Comparison of ENCODE assay signal across 2 fruit fly cellular contexts in genomic region chr3R:19166077-19166778, dm6.
A peak's percentile ranks its signal among the peaks of the same experiment; 100 is the strongest.
TF ChIP-seq lines count a peak whose summit lies in the region.

No protein-coding gene starts in this region.

TF ChIP-seq in whole organism, embryonic, 481 proteins besides CTCF, POLR2A, EP300 and RAD21 (continued from another document):
- TF ChIP-seq CG17385 (GFP tag; optimal IDR thresholded peaks at IDR 0.05; lab: Kevin White, UChicago) (peak; percentile 4), CG4707 (GFP tag; optimal IDR thresholded peaks at IDR 0.05; lab: Kevin White, UChicago) (peak; percentile 27), CG32772 (GFP tag; IDR thresholded peaks at IDR 0.05; lab: Robert Waterston, UW) (0 out of 2 replicates have a peak, but pooled peaks have one; percentile 28), hbn (GFP tag; IDR thresholded peaks at IDR 0.05; lab: Robert Waterston, UW; ENCODE audit: partially characterized antibody) (no peak), CG12769 (tag; optimal IDR thresholded peaks at IDR 0.05; lab: Kevin White, UChicago) (peak; percentile 35), crol (GFP tag; IDR thresholded peaks at IDR 0.05; lab: Robert Waterston, UW) (peak; percentile 40; the same call in 1 of the 2 replicates), kni (GFP tag; optimal IDR thresholded peaks at IDR 0.05; lab: Kevin White, UChicago) (peak; percentile 75), CG18476 (GFP tag; optimal IDR thresholded peaks at IDR 0.05; lab: Kevin White, UChicago) (no peak), abd-A (tag; optimal IDR thresholded peaks at IDR 0.05; lab: Kevin White, UChicago) (peak; percentile 12), gcm2 (GFP tag; optimal IDR thresholded peaks at IDR 0.05; lab: Kevin White, UChicago) (no peak), sug (tag; optimal IDR thresholded peaks at IDR 0.05; lab: Kevin White, UChicago) (no peak), inv (GFP tag; IDR thresholded peaks at IDR 0.05; lab: Robert Waterston, UW; ENCODE audit: partially characterized antibody) (no peak), bbx (GFP tag; IDR thresholded peaks at IDR 0.05; lab: Robert Waterston, UW; ENCODE audit: partially characterized antibody) (no peak), Nf-YA (GFP tag; IDR thresholded peaks at IDR 0.05; lab: Robert Waterston, UW) (0 out of 2 replicates have a peak, but pooled peaks have one; percentile 12), CG17802 (tag; optimal IDR thresholded peaks at IDR 0.05; lab: Kevin White, UChicago) (no peak), MTF-1 (GFP tag; optimal IDR thresholded peaks at IDR 0.05; lab: Kevin White, UChicago; ENCODE audit: borderline replicate concordance) (no peak), CG2199 (GFP tag; IDR thresholded peaks at IDR 0.05; lab: Robert Waterston, UW) (0 out of 3 replicates have a peak, but pooled peaks have one; percentile 35), sd (tag; optimal IDR thresholded peaks at IDR 0.05; lab: Kevin White, UChicago) (peak; percentile 60), CG4360 (GFP tag; IDR thresholded peaks at IDR 0.05; lab: Robert Waterston, UW) (peak; percentile 88), CG15514 (GFP tag; optimal IDR thresholded peaks at IDR 0.05; lab: Kevin White, UChicago) (no peak), Med (GFP tag; lab: Kevin White, UChicago) (peak; percentile 60), Blimp-1 (GFP tag; optimal IDR thresholded peaks at IDR 0.05; lab: Kevin White, UChicago) (peak; percentile 63), CG7786 (GFP tag; optimal IDR thresholded peaks at IDR 0.05; lab: Kevin White, UChicago) (no peak), zen2 (GFP tag; IDR thresholded peaks at IDR 0.05; lab: Robert Waterston, UW; ENCODE audit: partially characterized antibody) (0 out of 3 replicates have a peak, but pooled peaks have one; percentile 1), hkb (optimal IDR thresholded peaks at IDR 0.05; lab: Kevin White, UChicago) (no peak), hkb (GFP tag; IDR thresholded peaks at IDR 0.05; lab: Robert Waterston, UW) (no peak), CG15073 (GFP tag; optimal IDR thresholded peaks at IDR 0.05; lab: Kevin White, UChicago) (no peak), CG10431 (GFP tag; optimal IDR thresholded peaks at IDR 0.05; lab: Kevin White, UChicago) (peak; percentile 52), D19A (tag; optimal IDR thresholded peaks at IDR 0.05; lab: Kevin White, UChicago) (no peak), row (GFP tag; IDR thresholded peaks at IDR 0.05; lab: Robert Waterston, UW) (peak; percentile 60; the same call in 2 of the 3 replicates), Lpt (GFP tag; optimal IDR thresholded peaks at IDR 0.05; lab: Kevin White, UChicago) (no peak), Ets65A (GFP tag; lab: Kevin White, UChicago) (peak; percentile 3), CG17568 (GFP tag; optimal IDR thresholded peaks at IDR 0.05; lab: Kevin White, UChicago) (no peak), odd (GFP tag; optimal IDR thresholded peaks at IDR 0.05; lab: Kevin White, UChicago) (peak; percentile 39), Drgx (GFP tag; IDR thresholded peaks at IDR 0.05; lab: Robert Waterston, UW) (no peak), sens (GFP tag; lab: Kevin White, UChicago) (peak; percentile 83), hb (GFP tag; IDR thresholded peaks at IDR 0.05; lab: Robert Waterston, UW; ENCODE audit: partially characterized antibody) (no peak), az2 (GFP tag; optimal IDR thresholded peaks at IDR 0.05; lab: Kevin White, UChicago) (peak; percentile 62), toy (GFP tag; IDR thresholded peaks at IDR 0.05; lab: Robert Waterston, UW) (no peak), PHDP (tag; optimal IDR thresholded peaks at IDR 0.05; lab: Kevin White, UChicago) (peak; percentile 34), Dll (GFP tag; IDR thresholded peaks at IDR 0.05; lab: Robert Waterston, UW; ENCODE audit: partially characterized antibody) (0 out of 4 replicates have a peak, but pooled peaks have one; percentile 19), scrt (GFP tag; optimal IDR thresholded peaks at IDR 0.05; lab: Kevin White, UChicago) (peak; percentile 82), psq (GFP tag; optimal IDR thresholded peaks at IDR 0.05; lab: Kevin White, UChicago) (peak; percentile 32), Xrp1 (GFP tag; IDR thresholded peaks at IDR 0.05; lab: Robert Waterston, UW) (peak; percentile 24; the same call in 1 of the 2 replicates), tio (GFP tag; optimal IDR thresholded peaks at IDR 0.05; lab: Kevin White, UChicago) (no peak), Dip2 (GFP tag; IDR thresholded peaks at IDR 0.05; lab: Robert Waterston, UW) (no peak), Rfx (GFP tag; IDR thresholded peaks at IDR 0.05; lab: Robert Waterston, UW) (peak; percentile 13; the same call in 1 of the 2 replicates), CG1832 (GFP tag; optimal IDR thresholded peaks at IDR 0.05; lab: Kevin White, UChicago) (no peak), CG8924 (tag; optimal IDR thresholded peaks at IDR 0.05; lab: Kevin White, UChicago) (peak; percentile 56), CG11504 (tag; optimal IDR thresholded peaks at IDR 0.05; lab: Kevin White, UChicago) (no peak), Camta (GFP tag; optimal IDR thresholded peaks at IDR 0.05; lab: Kevin White, UChicago) (no peak), CG32532 (GFP tag; IDR thresholded peaks at IDR 0.05; lab: Robert Waterston, UW) (peak; percentile 14; the same call in 1 of the 2 replicates), sqz (GFP tag; optimal IDR thresholded peaks at IDR 0.05; lab: Kevin White, UChicago) (peak; percentile 97), CG12299 (tag; optimal IDR thresholded peaks at IDR 0.05; lab: Kevin White, UChicago) (no peak), chinmo (GFP tag; IDR thresholded peaks at IDR 0.05; lab: Robert Waterston, UW; ENCODE audit: partially characterized antibody) (peak; percentile 55; the same call in 1 of the 4 replicates), Neu2 (GFP tag; optimal IDR thresholded peaks at IDR 0.05; lab: Kevin White, UChicago; ENCODE audit: borderline replicate concordance) (no peak), CG2120 (GFP tag; optimal IDR thresholded peaks at IDR 0.05; lab: Kevin White, UChicago) (peak; percentile 31), tup (GFP tag; optimal IDR thresholded peaks at IDR 0.05; lab: Kevin White, UChicago) (no peak), BtbVII (GFP tag; optimal IDR thresholded peaks at IDR 0.05; lab: Kevin White, UChicago) (no peak), pho (GFP tag; optimal IDR thresholded peaks at IDR 0.05; lab: Kevin White, UChicago) (peak; percentile 39)
TF ChIP-seq in whole organism, embryonic: peak in this region for 42.

TF ChIP-seq in whole organism, prepupa, 60 proteins besides CTCF, POLR2A, EP300 and RAD21 (continued from another document):
- TF ChIP-seq esn (GFP tag; optimal IDR thresholded peaks at IDR 0.05; lab: Kevin White, UChicago), result no peak
- no peak for TF ChIP-seq CG31627 (GFP tag; optimal IDR thresholded peaks at IDR 0.05; lab: Kevin White, UChicago)
- TF ChIP-seq acj6 (GFP tag; optimal IDR thresholded peaks at IDR 0.05; lab: Kevin White, UChicago), result no peak
- no peak for TF ChIP-seq CG15336 (GFP tag; IDR thresholded peaks at IDR 0.05; lab: Robert Waterston, UW)
- TF ChIP-seq CG10631 (GFP tag; optimal IDR thresholded peaks at IDR 0.05; lab: Kevin White, UChicago), result no peak
- TF ChIP-seq Sox15 (GFP tag; optimal IDR thresholded peaks at IDR 0.05; lab: Kevin White, UChicago), result no peak
- peak; percentile 73 for TF ChIP-seq Eip78C (GFP tag; lab: Kevin White, UChicago)
- no peak for TF ChIP-seq spab (GFP tag; optimal IDR thresholded peaks at IDR 0.05; lab: Kevin White, UChicago)
- TF ChIP-seq Sox102F (GFP tag; optimal IDR thresholded peaks at IDR 0.05; lab: Kevin White, UChicago), result peak; percentile 4
- peak; percentile 35 for TF ChIP-seq pdm3 (GFP tag; optimal IDR thresholded peaks at IDR 0.05; lab: Kevin White, UChicago)
- no peak for TF ChIP-seq CG11294 (GFP tag; IDR thresholded peaks at IDR 0.05; lab: Robert Waterston, UW)
- TF ChIP-seq Blimp-1 (GFP tag; optimal IDR thresholded peaks at IDR 0.05; lab: Kevin White, UChicago), result peak; percentile 71
- no peak for TF ChIP-seq CG7368 (GFP tag; optimal IDR thresholded peaks at IDR 0.05; lab: Kevin White, UChicago)
- TF ChIP-seq Lpt (GFP tag; optimal IDR thresholded peaks at IDR 0.05; lab: Kevin White, UChicago), result no peak
- no peak for TF ChIP-seq Hr38 (GFP tag; optimal IDR thresholded peaks at IDR 0.05; lab: Kevin White, UChicago)
- no peak for TF ChIP-seq CG1621 (tag; optimal IDR thresholded peaks at IDR 0.05; lab: Kevin White, UChicago)
- no peak for TF ChIP-seq lz (GFP tag; optimal IDR thresholded peaks at IDR 0.05; lab: Kevin White, UChicago)
- no peak for TF ChIP-seq vri (GFP tag; optimal IDR thresholded peaks at IDR 0.05; lab: Kevin White, UChicago)
- peak; percentile 33 for TF ChIP-seq fkh (GFP tag; optimal IDR thresholded peaks at IDR 0.05; lab: Kevin White, UChicago)
- TF ChIP-seq CG8632 (GFP tag; optimal IDR thresholded peaks at IDR 0.05; lab: Kevin White, UChicago), result no peak
- TF ChIP-seq dac (GFP tag; optimal IDR thresholded peaks at IDR 0.05; lab: Kevin White, UChicago), result no peak
- TF ChIP-seq Smox (GFP tag; optimal IDR thresholded peaks at IDR 0.05; lab: Kevin White, UChicago), result peak; percentile 9
- peak; percentile 65 for TF ChIP-seq svp (GFP tag; lab: Kevin White, UChicago)
- TF ChIP-seq cyc (GFP tag; optimal IDR thresholded peaks at IDR 0.05; lab: Kevin White, UChicago), result no peak
- TF ChIP-seq topi (GFP tag; optimal IDR thresholded peaks at IDR 0.05; lab: Kevin White, UChicago), result no peak
